Worm (Caenorhabditis elegans): ENCODE data around the gene ddx-46.

DNA sequence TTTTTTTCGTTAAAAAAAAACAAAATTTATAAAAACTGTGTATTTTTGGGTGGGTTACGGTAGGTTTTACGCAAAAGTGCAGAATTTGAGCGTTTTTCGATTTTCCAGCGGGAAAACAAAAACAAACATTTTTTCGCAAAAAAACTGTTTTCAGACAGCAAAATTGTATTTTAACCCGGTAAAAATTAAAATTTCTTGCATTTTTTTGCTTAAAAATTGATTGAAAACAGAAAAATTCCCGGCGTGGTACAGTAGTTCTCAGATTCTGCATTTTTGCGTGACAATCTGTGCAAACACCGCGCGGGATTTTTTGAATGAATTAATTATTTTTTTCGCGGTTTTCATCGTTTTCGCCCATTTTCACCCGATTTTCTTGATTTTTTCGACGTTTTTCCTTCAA lies 32.4 kb downstream of the ddx-46 start:
- TF ChIP-seq nhr-77 (tag; optimal IDR thresholded peaks at IDR 0.05) (no peak), pha-4 (tag; optimal IDR thresholded peaks at IDR 0.05) (no peak), ceh-9 (tag; optimal IDR thresholded peaks at IDR 0.05) (no peak), jun-1 (tag; optimal IDR thresholded peaks at IDR 0.05) (no peak), fos-1 (tag; optimal IDR thresholded peaks at IDR 0.05) (no peak), daf-12 (tag; optimal IDR thresholded peaks at IDR 0.05) (no peak), skn-1 (tag; optimal IDR thresholded peaks at IDR 0.05) (no peak), R02D3.7 (tag; optimal IDR thresholded peaks at IDR 0.05) (no peak)

All from whole organism, L3 larva.